Worm (Caenorhabditis elegans) whole organism, mixed stage, embryonic: ENCODE data around the gene clec-149.

Experiments used
- blmp-1 ChIP-seq: fragments of 150-350 bp; optimal IDR thresholded peaks from 2 replicates; lab custom pipeline; 2014; ENCODE audit warnings: missing biosample characterization, missing genetic modification characterization
- mep-1 ChIP-seq: fragments of 150-350 bp; optimal IDR thresholded peaks from 2 replicates; lab custom pipeline; 2017; ENCODE audit warnings: missing biosample characterization, missing genetic modification reagents, missing genetic modification characterization, inconsistent platforms
- nhr-237 ChIP-seq: fragments of 150-350 bp; optimal IDR thresholded peaks from 2 replicates; lab custom pipeline; 2014; ENCODE audit warnings: missing biosample characterization, missing genetic modification characterization
- pha-4 ChIP-seq: fragments of 150-350 bp; optimal IDR thresholded peaks from 2 replicates; lab custom pipeline; 2018; ENCODE audit warnings: missing biosample characterization, missing genetic modification reagents, missing genetic modification characterization
- sem-2 ChIP-seq: fragments of 200-800 bp; sonication (Bioruptor generic); optimal IDR thresholded peaks from 2 replicates; lab custom pipeline; 2018; ENCODE audit warnings: mild to moderate bottlenecking, missing genetic modification characterization, missing compliant biosample characterization
- sptf-1 ChIP-seq: sonication (generic microtip); optimal IDR thresholded peaks from 2 replicates; lab custom pipeline; 2017; ENCODE audit warnings: mild to moderate bottlenecking, missing genetic modification characterization, moderate library complexity, missing compliant biosample characterization

DNA sequence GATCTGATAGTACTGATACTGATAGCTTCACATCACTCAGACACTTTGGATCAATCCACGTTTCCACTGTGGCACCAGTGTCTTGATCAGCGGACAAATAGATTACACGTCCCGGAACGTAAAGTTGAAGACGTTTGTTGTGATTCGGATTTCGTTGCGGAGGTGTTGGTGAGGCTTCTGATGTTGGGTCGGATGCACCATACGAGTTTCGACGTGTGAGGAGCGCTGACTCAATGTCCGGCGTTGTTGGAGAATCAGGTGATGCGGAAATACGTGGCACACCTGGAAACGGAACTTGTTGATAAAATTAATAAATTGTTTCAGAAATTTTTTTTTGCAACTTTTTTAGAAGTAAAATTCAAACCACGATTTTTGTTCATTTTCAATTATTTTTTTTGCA, 44.3 kb upstream of the clec-149 start, which contains the start of gene alh-11:
- TF ChIP-seq mep-1 (tag; lab: Kevin White, UChicago) (no peak), sem-2 (GFP tag; lab: Kevin White, UChicago) (no peak), nhr-237 (no peak), sptf-1 (tag; lab: Kevin White, UChicago) (no peak), pha-4 (no peak), blmp-1 (tag; lab: Kevin White, UChicago) (no peak)
